Fruit fly (Drosophila melanogaster): ENCODE results near the gene pie.

The pie gene

dm6 chr2L:10426534-10427048, 4.0 kb upstream of the pie start, which contains the start of the genes SmB and KdelR (continued):
- TF ChIP-seq amos (GFP tag; IDR thresholded peaks at IDR 0.05; ENCODE audit: partially characterized antibody) (peak; percentile 67; the same call in 1 of the 2 replicates), CG9876 (GFP tag; optimal IDR thresholded peaks at IDR 0.05) (no peak), CG1602 (GFP tag; optimal IDR thresholded peaks at IDR 0.05) (no peak), her (GFP tag; optimal IDR thresholded peaks at IDR 0.05) (no peak), Oaz (GFP tag; IDR thresholded peaks at IDR 0.05) (no peak), ftz-f1 (GFP tag; optimal IDR thresholded peaks at IDR 0.05) (no peak), CG18476 (GFP tag; optimal IDR thresholded peaks at IDR 0.05) (peak; percentile 7), Trl (optimal IDR thresholded peaks at IDR 0.05) (no peak), Trl (GFP tag; optimal IDR thresholded peaks at IDR 0.05) (peak; percentile 24), bab2 (GFP tag; optimal IDR thresholded peaks at IDR 0.05) (no peak), lbe (GFP tag; optimal IDR thresholded peaks at IDR 0.05) (peak; percentile 67), Rx (GFP tag; IDR thresholded peaks at IDR 0.05) (no peak), inv (GFP tag; IDR thresholded peaks at IDR 0.05; ENCODE audit: partially characterized antibody) (peak; percentile 65; the same call in 1 of the 2 replicates), CG17912 (GFP tag; optimal IDR thresholded peaks at IDR 0.05) (no peak), CG3995 (GFP tag; optimal IDR thresholded peaks at IDR 0.05) (peak; percentile 21), PHDP (tag; optimal IDR thresholded peaks at IDR 0.05) (peak; percentile 22), Mad (GFP tag; optimal IDR thresholded peaks at IDR 0.05) (no peak), CG14014 (GFP tag; IDR thresholded peaks at IDR 0.05) (no peak), dm (GFP tag; optimal IDR thresholded peaks at IDR 0.05) (peak; percentile 80), CG12659 (GFP tag; optimal IDR thresholded peaks at IDR 0.05) (peak; percentile 82), grn (GFP tag; optimal IDR thresholded peaks at IDR 0.05) (no peak), Ets65A (GFP tag) (no peak), CG17186 (GFP tag; optimal IDR thresholded peaks at IDR 0.05) (peak; percentile 3), CG33557 (GFP tag; optimal IDR thresholded peaks at IDR 0.05) (peak; percentile 26), knrl (GFP tag; IDR thresholded peaks at IDR 0.05; ENCODE audit: partially characterized antibody) (peak; percentile 69), CG32532 (GFP tag; IDR thresholded peaks at IDR 0.05) (no peak), CG30020 (tag; optimal IDR thresholded peaks at IDR 0.05) (peak; percentile 91), pho (GFP tag; optimal IDR thresholded peaks at IDR 0.05) (no peak), MBD-R2 (GFP tag; IDR thresholded peaks at IDR 0.05) (peak; percentile 55), crp (GFP tag; optimal IDR thresholded peaks at IDR 0.05) (peak in 1 of 2 experiments; percentile 54), CG10366 (GFP tag; IDR thresholded peaks at IDR 0.05) (no peak), Hr3 (GFP tag; optimal IDR thresholded peaks at IDR 0.05) (no peak), tio (GFP tag; optimal IDR thresholded peaks at IDR 0.05) (no peak), ash1 (GFP tag; optimal IDR thresholded peaks at IDR 0.05) (no peak), unpg (GFP tag; optimal IDR thresholded peaks at IDR 0.05) (no peak), Opbp (GFP tag; IDR thresholded peaks at IDR 0.05; ENCODE audit: partially characterized antibody) (peak; percentile 64; the same call in 2 of the 3 replicates), Ets97D (GFP tag; optimal IDR thresholded peaks at IDR 0.05) (peak; percentile 83), gcm (GFP tag; optimal IDR thresholded peaks at IDR 0.05) (peak; percentile 40)

dm6 chr2L:10425599-10425998, 3.0 kb upstream of the pie start:
- TF ChIP-seq hb (GFP tag; IDR thresholded peaks at IDR 0.05; ENCODE audit: partially characterized antibody) (peak; percentile 55; the same call in 1 of the 3 replicates), Opbp (GFP tag; IDR thresholded peaks at IDR 0.05; ENCODE audit: partially characterized antibody) (0 out of 3 replicates have a peak, but pooled peaks have one; percentile 4), CG10462 (GFP tag; optimal IDR thresholded peaks at IDR 0.05) (no peak), CG12219 (GFP tag; optimal IDR thresholded peaks at IDR 0.05) (no peak), CG15696 (tag; optimal IDR thresholded peaks at IDR 0.05) (no peak), CG5953 (GFP tag; IDR thresholded peaks at IDR 0.05) (0 out of 2 replicates have a peak, but pooled peaks have one; percentile 12), CG17361 (GFP tag; IDR thresholded peaks at IDR 0.05) (no peak), CG4404 (GFP tag; IDR thresholded peaks at IDR 0.05) (0 out of 2 replicates have a peak, but pooled peaks have one; percentile 13), lmd (GFP tag; IDR thresholded peaks at IDR 0.05) (no peak), CG3726 (GFP tag; IDR thresholded peaks at IDR 0.05) (0 out of 3 replicates have a peak, but pooled peaks have one; percentile 16), CG10147 (GFP tag; optimal IDR thresholded peaks at IDR 0.05) (no peak), Ets65A (GFP tag) (no peak), fd102C (GFP tag; optimal IDR thresholded peaks at IDR 0.05) (no peak), aop (GFP tag; IDR thresholded peaks at IDR 0.05) (no peak), Atf3 (GFP tag; optimal IDR thresholded peaks at IDR 0.05) (no peak), Med (GFP tag) (peak; percentile 62)
